Fruit fly (Drosophila melanogaster): ENCODE data around the gene aop.

The aop gene

dm6 chr2L:2147208-2147607, 31.3 kb downstream of the aop start, which contains the start of the genes CG11723 and Tbcd (continued):
- TF ChIP-seq Ets21C (GFP tag; optimal IDR thresholded peaks at IDR 0.05) (no peak), CG9139 (GFP tag; optimal IDR thresholded peaks at IDR 0.05) (no peak), CG32006 (GFP tag; optimal IDR thresholded peaks at IDR 0.05) (peak; percentile 93), pdm3 (GFP tag; optimal IDR thresholded peaks at IDR 0.05) (no peak), CG11762 (GFP tag; optimal IDR thresholded peaks at IDR 0.05; ENCODE audit: insufficient read depth) (peak; percentile 86), spab (GFP tag; optimal IDR thresholded peaks at IDR 0.05) (no peak), achi (GFP tag; optimal IDR thresholded peaks at IDR 0.05) (no peak)

DNA sequence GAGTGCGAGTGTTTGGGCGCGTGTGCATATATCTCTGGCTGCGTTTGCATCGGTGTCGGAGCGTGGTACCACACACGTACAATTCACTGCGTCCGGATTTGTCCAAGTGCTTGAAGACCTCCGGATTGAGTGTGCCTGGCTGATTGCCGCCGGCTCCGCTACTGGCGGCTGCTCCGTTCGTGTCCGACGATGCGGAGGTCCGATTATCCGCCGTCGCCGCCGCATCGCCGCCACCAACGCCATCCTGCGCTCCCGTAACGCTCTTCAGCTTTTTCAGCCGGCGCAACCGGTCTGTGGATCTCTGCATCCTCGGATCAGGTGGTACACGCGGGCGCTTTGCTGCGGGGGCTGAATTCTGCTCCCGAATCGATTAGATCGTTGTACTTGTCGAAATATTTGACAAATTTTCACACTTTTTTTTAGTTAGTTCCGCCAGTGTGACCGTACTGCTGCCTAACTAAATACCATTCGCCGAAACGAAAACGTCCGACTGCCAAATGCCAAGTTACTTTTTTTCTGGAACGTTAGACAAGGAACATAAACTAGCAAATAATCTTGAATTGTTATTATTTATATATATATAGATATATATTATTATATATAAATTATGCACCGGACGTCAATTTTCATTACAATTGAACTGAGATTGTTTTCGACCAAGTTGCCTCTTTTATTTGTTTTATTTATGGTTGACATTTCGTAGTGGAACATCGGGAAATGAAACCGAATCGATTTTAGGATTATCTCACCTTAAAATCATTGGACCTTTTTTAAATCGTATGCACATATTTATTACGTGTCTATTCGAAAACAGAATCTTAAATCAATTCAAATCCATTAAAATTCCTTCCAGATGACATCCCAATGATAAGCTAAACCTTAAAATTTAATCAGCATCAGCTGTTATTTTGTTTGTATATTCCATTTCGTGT, 33.6 kb downstream of the aop start, which contains the start of gene tho2:
TSS of gene tho2 (minus strand) at position 463 of the 932 bp plus-strand sequence.
- TF ChIP-seq CG11762 (GFP tag; optimal IDR thresholded peaks at IDR 0.05; ENCODE audit: insufficient read depth): no peak
- TF ChIP-seq spab (GFP tag; optimal IDR thresholded peaks at IDR 0.05): no peak
- TF ChIP-seq fd59A (GFP tag; optimal IDR thresholded peaks at IDR 0.05): no peak
- TF ChIP-seq Sox102F (GFP tag; optimal IDR thresholded peaks at IDR 0.05): no peak
- no peak for TF ChIP-seq CG10631 (GFP tag; optimal IDR thresholded peaks at IDR 0.05)
- TF ChIP-seq Lpt (GFP tag; optimal IDR thresholded peaks at IDR 0.05): no peak

dm6 chr2L:2133009-2133408, 45.5 kb downstream of the aop start:
- TF ChIP-seq CG6854 (GFP tag; optimal IDR thresholded peaks at IDR 0.05): no peak
- no peak for TF ChIP-seq CG8632 (GFP tag; optimal IDR thresholded peaks at IDR 0.05)

DNA sequence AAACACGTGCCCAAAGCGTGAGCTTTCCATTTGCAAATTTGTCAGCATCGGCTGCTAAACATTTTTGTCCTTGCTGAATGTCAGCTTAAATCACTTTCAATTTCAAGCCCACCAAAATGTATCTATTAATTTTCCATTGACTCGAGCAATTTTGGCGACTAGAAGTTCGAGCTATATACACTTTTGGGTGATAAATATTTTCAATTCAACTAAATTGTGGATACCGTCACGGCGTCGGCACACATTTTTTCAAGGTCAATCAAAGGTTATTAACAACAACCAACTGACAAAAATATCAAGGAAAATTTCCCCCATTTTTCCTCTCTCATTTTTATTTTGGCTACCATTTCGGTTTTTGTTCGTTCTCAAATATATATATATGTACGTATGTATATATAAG, 46.3 kb downstream of the aop start:
- no peak for TF ChIP-seq topi (GFP tag; optimal IDR thresholded peaks at IDR 0.05)
- TF ChIP-seq svp (GFP tag): peak; percentile 10
- TF ChIP-seq acj6 (GFP tag; optimal IDR thresholded peaks at IDR 0.05): no peak

DNA sequence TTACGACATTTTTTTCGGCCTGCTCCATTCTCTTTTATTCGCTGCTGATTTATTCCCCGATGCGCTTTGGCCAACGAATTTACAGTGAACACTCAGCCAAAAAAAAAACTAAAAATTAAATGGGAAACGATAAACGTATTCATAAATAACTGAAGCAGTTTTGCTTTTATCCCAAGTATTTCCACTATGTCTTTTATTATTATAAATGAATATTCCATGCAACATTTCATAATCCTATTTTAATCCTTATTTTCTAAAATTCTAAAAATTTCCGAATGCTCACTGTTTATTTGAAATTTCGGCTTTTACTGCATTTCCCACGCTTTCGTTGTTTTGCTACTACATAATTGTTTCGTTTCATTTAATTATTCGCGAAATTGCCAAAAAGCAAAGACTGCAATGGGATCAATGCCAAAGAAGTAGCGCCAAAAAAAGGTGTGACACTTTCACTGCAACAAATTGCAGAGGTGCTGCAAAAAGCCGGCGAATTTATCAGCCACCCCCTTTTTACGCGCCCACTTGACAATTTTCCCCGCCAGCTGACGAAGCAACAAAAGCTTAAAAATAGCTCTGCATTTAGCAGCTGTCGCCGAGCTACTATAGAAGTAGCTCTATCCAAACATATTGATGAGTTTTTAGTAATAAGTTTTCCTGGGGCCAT, 47.0 kb downstream of the aop start:
- TF ChIP-seq svp (GFP tag): peak; percentile 40
- TF ChIP-seq Sox15 (GFP tag; optimal IDR thresholded peaks at IDR 0.05): no peak
- no peak for TF ChIP-seq CG9139 (GFP tag; optimal IDR thresholded peaks at IDR 0.05)
- peak; percentile 48; the same call in 1 of the 3 replicates for TF ChIP-seq eg (GFP tag; IDR thresholded peaks at IDR 0.05)
- no peak for TF ChIP-seq lz (GFP tag; optimal IDR thresholded peaks at IDR 0.05)

DNA sequence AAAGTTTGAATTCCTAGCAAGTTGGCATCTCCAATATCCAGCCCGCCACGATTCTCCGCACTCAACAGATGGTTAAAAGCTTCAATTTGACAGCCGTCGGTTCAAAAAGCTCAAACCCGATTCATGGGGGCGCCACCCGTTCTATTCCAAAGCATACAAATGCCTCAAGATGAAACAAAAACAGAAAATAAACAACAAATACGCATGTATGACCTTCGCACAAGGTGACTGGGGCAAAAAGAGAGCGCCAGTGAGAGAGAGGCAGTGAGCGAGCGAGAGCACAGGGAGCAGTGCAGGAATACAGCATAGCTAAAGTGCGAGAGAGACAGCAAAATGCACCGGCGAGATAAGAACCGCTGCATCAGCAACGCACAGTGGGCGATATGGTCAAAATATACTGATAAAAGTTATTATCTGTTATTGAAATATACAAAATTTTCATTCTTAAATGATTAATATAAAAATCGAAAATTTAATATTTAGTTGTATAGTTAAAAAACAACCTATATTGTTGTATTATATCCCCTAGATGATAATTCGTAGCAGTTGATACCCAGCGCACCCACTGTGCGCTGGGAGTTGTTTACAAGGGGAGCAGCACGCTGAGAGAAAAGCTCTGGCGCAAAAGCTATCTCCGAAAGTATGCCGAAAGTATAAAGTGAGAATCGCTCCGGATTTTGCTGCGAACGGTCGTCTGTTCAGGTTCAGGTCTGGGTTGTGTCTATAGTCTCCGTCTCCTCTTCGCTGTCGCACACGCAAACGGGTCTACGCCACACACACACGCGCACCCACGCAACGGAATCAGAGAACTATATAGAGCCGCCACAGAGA, 48.2 kb downstream of the aop start, which contains the start of gene Glyp:
TSS of gene Glyp (plus strand) at position 657 of the 831 bp plus-strand sequence.
- TF ChIP-seq CG6808 (GFP tag; optimal IDR thresholded peaks at IDR 0.05) (peak; percentile 96), Smox (GFP tag; optimal IDR thresholded peaks at IDR 0.05) (peak; percentile 93), eg (GFP tag; IDR thresholded peaks at IDR 0.05) (peak; percentile 96), Sox102F (GFP tag; optimal IDR thresholded peaks at IDR 0.05) (peak; percentile 94), CG3032 (tag; optimal IDR thresholded peaks at IDR 0.05) (peak; percentile 97), fd59A (GFP tag; optimal IDR thresholded peaks at IDR 0.05) (peak; percentile 97), Hr4 (GFP tag; optimal IDR thresholded peaks at IDR 0.05) (peak; percentile 97), CG4318 (GFP tag; optimal IDR thresholded peaks at IDR 0.05) (peak; percentile 98), CG16779 (tag; optimal IDR thresholded peaks at IDR 0.05) (peak; percentile 97), fkh (GFP tag; optimal IDR thresholded peaks at IDR 0.05) (peak; percentile 100), CG32006 (GFP tag; optimal IDR thresholded peaks at IDR 0.05) (peak; percentile 99), CG6163 (GFP tag; IDR thresholded peaks at IDR 0.05) (peak; percentile 95), CG9139 (GFP tag; optimal IDR thresholded peaks at IDR 0.05) (peak; percentile 93), OdsH (GFP tag; optimal IDR thresholded peaks at IDR 0.05) (peak; percentile 96), dac (GFP tag; optimal IDR thresholded peaks at IDR 0.05) (peak; percentile 97), CG31627 (GFP tag; optimal IDR thresholded peaks at IDR 0.05) (peak; percentile 85), dsx (GFP tag; optimal IDR thresholded peaks at IDR 0.05; ENCODE audit: poor library complexity, severe bottlenecking) (peak; percentile 95), CG10631 (GFP tag; optimal IDR thresholded peaks at IDR 0.05) (peak; percentile 97), Met (GFP tag; optimal IDR thresholded peaks at IDR 0.05) (peak; percentile 95), CG15336 (GFP tag; IDR thresholded peaks at IDR 0.05) (peak; percentile 98), net (GFP tag; optimal IDR thresholded peaks at IDR 0.05) (peak; percentile 97), Gug (GFP tag; IDR thresholded peaks at IDR 0.05) (peak; percentile 97), ss (GFP tag; optimal IDR thresholded peaks at IDR 0.05) (peak; percentile 95 to 98)
